Worm (Caenorhabditis elegans): ENCODE data around the gene dao-4.

The dao-4 gene

ce11 chrX:10085073-10085472 is 10.0 kb downstream of the dao-4 start:
- TF ChIP-seq fkh-10 (GFP tag; optimal IDR thresholded peaks at IDR 0.05) (no peak), ttx-3 (tag; optimal IDR thresholded peaks at IDR 0.05) (no peak), sdc-2 (tag; optimal IDR thresholded peaks at IDR 0.05) (no peak), nhr-232 (tag; optimal IDR thresholded peaks at IDR 0.05) (no peak), K09A11.1 (tag; optimal IDR thresholded peaks at IDR 0.05; ENCODE audit: insufficient read depth) (no peak), fkh-6 (tag; optimal IDR thresholded peaks at IDR 0.05) (no peak), unc-86 (tag; optimal IDR thresholded peaks at IDR 0.05) (no peak), odd-2 (tag; optimal IDR thresholded peaks at IDR 0.05) (no peak), hlh-8 (tag; optimal IDR thresholded peaks at IDR 0.05) (no peak), tbx-7 (tag; optimal IDR thresholded peaks at IDR 0.05) (no peak), sox-2 (GFP tag; IDR thresholded peaks at IDR 0.05) (no peak), ceh-19 (GFP tag; optimal IDR thresholded peaks at IDR 0.05) (no peak)

ce11 chrX:10087866-10088265 is 12.8 kb downstream of the dao-4 start, which contains the start of gene flp-28:
Gene flp-28 (minus strand): TSS chrX:10087966.
- TF ChIP-seq hlh-8 (tag; optimal IDR thresholded peaks at IDR 0.05) (no peak), ceh-34 (tag; optimal IDR thresholded peaks at IDR 0.05) (no peak), pax-1 (tag; optimal IDR thresholded peaks at IDR 0.05) (no peak), hlh-13 (GFP tag; optimal IDR thresholded peaks at IDR 0.05) (no peak), ref-2 (tag; optimal IDR thresholded peaks at IDR 0.05) (no peak), pag-3 (tag; optimal IDR thresholded peaks at IDR 0.05; ENCODE audit: borderline replicate concordance) (no peak), elt-2 (tag; optimal IDR thresholded peaks at IDR 0.05) (no peak)

- TF ChIP-seq hlh-30 (tag; optimal IDR thresholded peaks at IDR 0.05; ENCODE audit: insufficient read depth), result no peak
- no peak for TF ChIP-seq nhr-11 (tag; optimal IDR thresholded peaks at IDR 0.05)
- TF ChIP-seq pros-1 (tag; optimal IDR thresholded peaks at IDR 0.05), result no peak
- no peak for TF ChIP-seq madf-2 (tag; optimal IDR thresholded peaks at IDR 0.05)
- no peak for TF ChIP-seq K09A11.1 (tag; optimal IDR thresholded peaks at IDR 0.05; ENCODE audit: insufficient read depth)
- no peak for TF ChIP-seq sox-4 (tag; optimal IDR thresholded peaks at IDR 0.05)
- TF ChIP-seq F13H6.1 (tag; optimal IDR thresholded peaks at IDR 0.05), result no peak
- no peak for TF ChIP-seq unc-86 (tag; optimal IDR thresholded peaks at IDR 0.05)
- TF ChIP-seq zip-5 (tag; optimal IDR thresholded peaks at IDR 0.05), result no peak
- no peak for TF ChIP-seq elt-4 (tag; optimal IDR thresholded peaks at IDR 0.05)
- TF ChIP-seq tbx-2 (tag; optimal IDR thresholded peaks at IDR 0.05), result no peak
- TF ChIP-seq ama-1 (optimal IDR thresholded peaks at IDR 0.05), result no peak
- no peak for TF ChIP-seq nhr-232 (tag; optimal IDR thresholded peaks at IDR 0.05)
- no peak for TF ChIP-seq odd-2 (tag; optimal IDR thresholded peaks at IDR 0.05)
- no peak for TF ChIP-seq ceh-34 (tag; optimal IDR thresholded peaks at IDR 0.05)
- no peak for TF ChIP-seq gmeb-2 (tag; optimal IDR thresholded peaks at IDR 0.05)
- no peak for TF ChIP-seq dve-1 (tag; optimal IDR thresholded peaks at IDR 0.05)
- no peak for TF ChIP-seq hlh-6 (tag; optimal IDR thresholded peaks at IDR 0.05)
Observed at ce11 chrX:10092864-10093263, 17.8 kb downstream of the dao-4 start, which contains the start of gene flp-3. Gene flp-3 (minus strand): TSS chrX:10092964.

ce11 chrX:10095145-10095544 is 20.1 kb downstream of the dao-4 start, which contains the start of gene flp-2:
Gene flp-2 (minus strand): TSS chrX:10095245.
- no peak for TF ChIP-seq ceh-2 (tag; optimal IDR thresholded peaks at IDR 0.05)
- no peak for TF ChIP-seq elt-2 (tag; optimal IDR thresholded peaks at IDR 0.05)
- no peak for TF ChIP-seq madf-2 (tag; optimal IDR thresholded peaks at IDR 0.05)
- no peak for TF ChIP-seq unc-42 (tag; optimal IDR thresholded peaks at IDR 0.05)
- no peak for TF ChIP-seq pros-1 (tag; optimal IDR thresholded peaks at IDR 0.05)
- TF ChIP-seq pqm-1 (tag; optimal IDR thresholded peaks at IDR 0.05), result no peak
- no peak for TF ChIP-seq fkh-6 (tag; optimal IDR thresholded peaks at IDR 0.05)
- TF ChIP-seq unc-55 (GFP tag; optimal IDR thresholded peaks at IDR 0.05), result no peak

- TF ChIP-seq pha-2 (tag; optimal IDR thresholded peaks at IDR 0.05) (no peak), ahr-1 (tag; optimal IDR thresholded peaks at IDR 0.05) (no peak)
Observed at ce11 chrX:10113677-10114076, 38.6 kb downstream of the dao-4 start.
